Fruit fly (Drosophila melanogaster) whole organism, embryonic: Measurements from ENCODE around the gene CG8301.
A peak's percentile ranks its signal among the peaks of the same experiment; 100 is the strongest.

Experiments used
- Awh ChIP-seq: fragments of 200-800 bp; sonication (Bioruptor generic); IDR thresholded peaks from 2 replicates; pipeline ENCODE4, ENCODE4 v1.3.6; 2022; ENCODE audit warnings: missing biosample characterization, missing genetic modification characterization
- B-H1 ChIP-seq: fragments of 200-800 bp; sonication (Bioruptor generic); IDR thresholded peaks from 3 replicates; pipeline ENCODE4 v1.3.6; 2022; ENCODE audit warnings: missing biosample characterization, missing genetic modification characterization
- BEAF-32 ChIP-seq: fragments of 200-800 bp; sonication (Bioruptor generic); optimal IDR thresholded peaks from 3 replicates; lab custom pipeline; 2017; ENCODE audit warnings: missing biosample characterization, missing genetic modification characterization, mild to moderate bottlenecking, moderate library complexity, missing genetic modification reagents
- CG10147 ChIP-seq: fragments of 200-800 bp; sonication (Bioruptor generic); optimal IDR thresholded peaks from 2 replicates; lab custom pipeline; 2019; ENCODE audit warnings: missing biosample characterization, mild to moderate bottlenecking, missing genetic modification characterization, moderate library complexity
- CG10654 ChIP-seq: fragments of 200-800 bp; sonication (Bioruptor generic); optimal IDR thresholded peaks from 2 replicates; lab custom pipeline; 2016; ENCODE audit warnings: missing biosample characterization, missing genetic modification characterization
- CG1233 ChIP-seq: fragments of 200-800 bp; sonication (Bioruptor generic); optimal IDR thresholded peaks from 4 replicates; lab custom pipeline; 2018; ENCODE audit warnings: missing biosample characterization, mild to moderate bottlenecking, missing genetic modification characterization
- CG13123 ChIP-seq: fragments of 200-800 bp; sonication (Bioruptor generic); optimal IDR thresholded peaks from 2 replicates; lab custom pipeline; 2016; ENCODE audit warnings: missing biosample characterization, missing genetic modification characterization
- CG13287 ChIP-seq: fragments of 200-800 bp; sonication (Bioruptor generic); IDR thresholded peaks from 2 replicates; pipeline ENCODE4 v1.3.6; 2022; ENCODE audit warnings: missing biosample characterization, missing genetic modification characterization; ENCODE audit not compliant: partially characterized antibody
- CG13296 ChIP-seq: fragments of 200-800 bp; sonication (Bioruptor generic); optimal IDR thresholded peaks from 3 replicates; lab custom pipeline; 2018; ENCODE audit warnings: missing biosample characterization, mild to moderate bottlenecking, missing genetic modification characterization
- CG1647 ChIP-seq: fragments of 200-800 bp; sonication (Bioruptor generic); optimal IDR thresholded peaks from 3 replicates; lab custom pipeline; 2016; ENCODE audit warnings: missing biosample characterization, missing genetic modification characterization
- CG17802 ChIP-seq: fragments of 200-800 bp; sonication (Bioruptor generic); optimal IDR thresholded peaks from 2 replicates; lab custom pipeline; 2018; ENCODE audit warnings: missing biosample characterization, mild to moderate bottlenecking, missing genetic modification characterization, moderate library complexity
- CG2129 ChIP-seq: fragments of 200-800 bp; sonication (Bioruptor generic); IDR thresholded peaks from 2 replicates; pipeline ENCODE4 v1.3.6; 2022; ENCODE audit warnings: missing biosample characterization, missing genetic modification characterization; ENCODE audit not compliant: partially characterized antibody
- CG2199 ChIP-seq: fragments of 200-800 bp; sonication (Bioruptor generic); IDR thresholded peaks from 3 replicates; pipeline ENCODE4 v1.3.6; 2022; ENCODE audit warnings: missing biosample characterization, missing genetic modification characterization
- CG3163 ChIP-seq: fragments of 200-800 bp; sonication (Bioruptor generic); optimal IDR thresholded peaks from 3 replicates; lab custom pipeline; 2016; ENCODE audit warnings: missing biosample characterization, missing genetic modification characterization
- CG34422 ChIP-seq: fragments of 200-800 bp; sonication (Bioruptor generic); IDR thresholded peaks from 3 replicates; pipeline ENCODE4 v1.3.6; 2022; ENCODE audit warnings: missing biosample characterization, missing genetic modification characterization
- CG4404 ChIP-seq: fragments of 200-800 bp; sonication (Bioruptor generic); IDR thresholded peaks from 2 replicates; pipeline ENCODE4 v1.3.6; 2022; ENCODE audit warnings: missing biosample characterization, missing genetic modification characterization
- CG5953 ChIP-seq: fragments of 200-800 bp; sonication (Bioruptor generic); IDR thresholded peaks from 2 replicates; pipeline ENCODE4 v1.3.6; 2022; ENCODE audit warnings: missing biosample characterization, missing genetic modification characterization
- CG6683 ChIP-seq: fragments of 200-800 bp; sonication (Bioruptor generic); optimal IDR thresholded peaks from 2 replicates; lab custom pipeline; 2017; ENCODE audit warnings: missing biosample characterization, mild to moderate bottlenecking, missing genetic modification characterization, missing genetic modification reagents
- CG7556 ChIP-seq: fragments of 200-800 bp; sonication (Bioruptor generic); optimal IDR thresholded peaks from 2 replicates; lab custom pipeline; 2017; ENCODE audit warnings: missing biosample characterization, mild to moderate bottlenecking, missing genetic modification characterization
- Chrac-16 ChIP-seq: fragments of 200-800 bp; sonication (Bioruptor generic); optimal IDR thresholded peaks from 3 replicates; lab custom pipeline; 2016; ENCODE audit warnings: missing biosample characterization, missing genetic modification characterization
- CkIIα-i1 ChIP-seq: fragments of 200-800 bp; sonication (Bioruptor generic); IDR thresholded peaks from 2 replicates; pipeline ENCODE4 v1.3.6; 2022; ENCODE audit warnings: missing biosample characterization, missing genetic modification characterization
- CrebB ChIP-seq: fragments of 200-800 bp; sonication (Bioruptor generic); optimal IDR thresholded peaks from 3 replicates; lab custom pipeline; 2018; ENCODE audit warnings: missing biosample characterization, mild to moderate bottlenecking, missing genetic modification characterization
- Doc2 ChIP-seq: fragments of 200-800 bp; sonication (Bioruptor generic); IDR thresholded peaks from 2 replicates; pipeline ENCODE4 v1.3.6; 2022; ENCODE audit warnings: missing biosample characterization, missing genetic modification characterization
- Hmr ChIP-seq: fragments of 200-800 bp; sonication (Bioruptor generic); optimal IDR thresholded peaks from 3 replicates; lab custom pipeline; 2017; ENCODE audit warnings: mild to moderate bottlenecking, missing biosample characterization, missing genetic modification reagents, missing genetic modification characterization
- Hr3 ChIP-seq: fragments of 200-800 bp; sonication (Bioruptor generic); optimal IDR thresholded peaks from 3 replicates; lab custom pipeline; 2016; ENCODE audit warnings: missing biosample characterization, missing genetic modification characterization
- Lim3 ChIP-seq: fragments of 200-800 bp; sonication (Bioruptor generic); IDR thresholded peaks from 2 replicates; pipeline ENCODE4 v1.3.6; 2022; ENCODE audit warnings: missing biosample characterization, missing genetic modification characterization
- MBD-R2 ChIP-seq: fragments of 200-800 bp; sonication (Bioruptor generic); IDR thresholded peaks from 2 replicates; pipeline ENCODE4 v1.3.6; 2022; ENCODE audit warnings: missing biosample characterization, missing genetic modification characterization
- Med ChIP-seq: fragments of 200-800 bp; sonication (Bioruptor generic); peaks from one replicate; lab custom pipeline; 2016; ENCODE audit warnings: missing biosample characterization, missing genetic modification characterization, mild to moderate bottlenecking, inconsistent platforms, moderate library complexity
- Nf-YC ChIP-seq: fragments of 200-800 bp; optimal IDR thresholded peaks from 3 replicates; lab custom pipeline; 2019; ENCODE audit warnings: missing biosample characterization, mild to moderate bottlenecking, missing genetic modification characterization, moderate library complexity
- Pdp1 ChIP-seq, 2 experiments: fragments of 200-800 bp; sonication (Bioruptor generic); optimal IDR thresholded peaks; 3 replicates each; lab custom pipeline; 2016; ENCODE audit warnings: missing biosample characterization in 2 of 2, missing genetic modification characterization in 2 of 2, mild to moderate bottlenecking in 1 of 2, moderate library complexity in 1 of 2
- Spps ChIP-seq: fragments of 200-800 bp; sonication (Bioruptor generic); optimal IDR thresholded peaks from 2 replicates; lab custom pipeline; 2018; ENCODE audit warnings: missing biosample characterization, mild to moderate bottlenecking, missing genetic modification characterization
- abd-A ChIP-seq: fragments of 200-800 bp; sonication (Bioruptor generic); optimal IDR thresholded peaks from 3 replicates; lab custom pipeline; 2019; ENCODE audit warnings: missing biosample characterization, mild to moderate bottlenecking, missing genetic modification characterization, moderate library complexity
- aop ChIP-seq: fragments of 200-800 bp; sonication (Bioruptor generic); IDR thresholded peaks from 2 replicates; pipeline ENCODE4 v1.3.6; 2022; ENCODE audit warnings: missing biosample characterization, missing genetic modification characterization
- ato ChIP-seq: fragments of 200-800 bp; sonication (Bioruptor generic); IDR thresholded peaks from 2 replicates; pipeline ENCODE4 v1.3.6; 2022; ENCODE audit warnings: missing biosample characterization, missing genetic modification characterization; ENCODE audit not compliant: partially characterized antibody
- croc ChIP-seq: fragments of 200-800 bp; sonication (Bioruptor generic); conservative IDR thresholded peaks from 3 replicates; pipeline ENCODE4 v1.3.6; 2022; ENCODE audit warnings: missing biosample characterization, missing genetic modification characterization
- ems ChIP-seq: fragments of 200-800 bp; sonication (Bioruptor generic); optimal IDR thresholded peaks from 3 replicates; lab custom pipeline; 2016; ENCODE audit warnings: missing biosample characterization, missing genetic modification characterization
- exex ChIP-seq: fragments of 200-800 bp; sonication (Bioruptor generic); optimal IDR thresholded peaks from 4 replicates; lab custom pipeline; 2018; ENCODE audit warnings: missing biosample characterization, mild to moderate bottlenecking, missing genetic modification characterization, moderate library complexity
- luna ChIP-seq: fragments of 200-800 bp; sonication (Bioruptor generic); optimal IDR thresholded peaks from 2 replicates; lab custom pipeline; 2016; ENCODE audit warnings: missing biosample characterization, missing genetic modification characterization
- mam ChIP-seq: fragments of 200-800 bp; sonication (Bioruptor generic); optimal IDR thresholded peaks from 3 replicates; lab custom pipeline; 2016; ENCODE audit warnings: missing biosample characterization, missing genetic modification characterization
- nmo ChIP-seq: fragments of 200-800 bp; sonication (Bioruptor generic); optimal IDR thresholded peaks from 2 replicates; lab custom pipeline; 2018; ENCODE audit warnings: missing biosample characterization, mild to moderate bottlenecking, missing genetic modification characterization, moderate library complexity
- peb ChIP-seq: fragments of 200-800 bp; sonication (Bioruptor generic); IDR thresholded peaks from 2 replicates; pipeline ENCODE4 v1.3.6; 2022; ENCODE audit warnings: missing biosample characterization, missing genetic modification characterization
- prd ChIP-seq, 3 experiments: fragments of >200 bp in 2 of 3; fragments of 200-800 bp in 1 of 3; sonication (Bioruptor generic) in 1 of 3; optimal IDR thresholded peaks in 2 of 3; IDR thresholded peaks in 1 of 3; 2 replicates in 2 of 3; 3 replicates in 1 of 3; pipeline versions ENCODE4 v1.3.6 to Lab custom; 2017 to 2022; ENCODE audit warnings: missing biosample characterization in 1 of 3, missing genetic modification characterization in 1 of 3
- ranshi ChIP-seq: fragments of 200-800 bp; sonication (Bioruptor generic); IDR thresholded peaks from 2 replicates; pipeline ENCODE4 v1.3.6; 2022; ENCODE audit warnings: missing biosample characterization, missing genetic modification characterization
- sc ChIP-seq, 3 experiments: fragments of >200 bp in 2 of 3; fragments of 200-800 bp in 1 of 3; sonication (Bioruptor generic) in 1 of 3; optimal IDR thresholded peaks; 2 replicates in 2 of 3; 3 replicates in 1 of 3; lab custom pipeline; 2017; ENCODE audit warnings: mild to moderate bottlenecking in 1 of 3, missing biosample characterization in 1 of 3, missing genetic modification characterization in 1 of 3, missing genetic modification reagents in 1 of 3
- shn ChIP-seq: fragments of 200-800 bp; sonication (Bioruptor generic); optimal IDR thresholded peaks from 3 replicates; lab custom pipeline; 2016; ENCODE audit warnings: missing biosample characterization, missing genetic modification characterization
- sim ChIP-seq: fragments of 200-800 bp; sonication (Bioruptor generic); IDR thresholded peaks from 2 replicates; pipeline ENCODE4 v1.3.6; 2022; ENCODE audit warnings: missing biosample characterization, missing genetic modification characterization
- sna ChIP-seq: fragments of 200-800 bp; sonication (Bioruptor generic); IDR thresholded peaks from 2 replicates; pipeline ENCODE4 v1.3.6; 2022; ENCODE audit warnings: missing biosample characterization, missing genetic modification characterization; ENCODE audit not compliant: partially characterized antibody
- sug ChIP-seq: fragments of 200-800 bp; optimal IDR thresholded peaks from 2 replicates; lab custom pipeline; 2019; ENCODE audit warnings: missing biosample characterization, mild to moderate bottlenecking, missing genetic modification characterization, moderate library complexity
- tll ChIP-seq, 2 experiments: fragments of 200-800 bp in 1 of 2; fragments of >200 bp in 1 of 2; sonication (Bioruptor generic) in 1 of 2; optimal IDR thresholded peaks; 2 replicates each; lab custom pipeline; 2017 to 2019; ENCODE audit warnings: missing biosample characterization in 2 of 2, missing genetic modification characterization in 2 of 2, mild to moderate bottlenecking in 1 of 2, moderate library complexity in 1 of 2
- wdn ChIP-seq: fragments of 200-800 bp; sonication (Bioruptor generic); IDR thresholded peaks from 2 replicates; pipeline ENCODE4 v1.3.6; 2022; ENCODE audit warnings: missing biosample characterization, missing genetic modification characterization
- z ChIP-seq: fragments of 200-800 bp; sonication (Bioruptor generic); IDR thresholded peaks from 3 replicates; pipeline ENCODE4 v1.3.6; 2022; ENCODE audit warnings: missing biosample characterization, missing genetic modification characterization

The CG8301 gene

DNA sequence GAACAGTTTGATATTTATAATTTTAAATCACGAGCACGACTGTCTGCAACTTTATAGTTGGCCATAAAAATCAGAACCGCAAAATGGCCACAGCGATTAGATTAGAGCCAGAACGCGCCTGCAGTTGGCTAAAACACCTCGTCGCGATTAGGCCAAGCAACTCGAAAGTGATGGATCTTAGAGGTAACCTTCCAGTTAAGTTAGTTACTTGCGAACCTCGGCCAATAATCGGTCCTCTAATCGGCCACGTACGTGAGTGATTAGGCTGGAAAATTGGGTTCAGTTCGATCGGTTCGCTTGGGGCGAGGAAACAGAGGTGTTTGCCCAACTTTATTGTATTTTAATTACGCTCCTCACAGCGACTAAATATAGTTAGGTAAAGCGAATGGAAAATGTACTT lies 39.2 kb downstream of the CG8301 start:
- TF ChIP-seq nmo (no peak), sug (tag; lab: Kevin White, UChicago) (peak; percentile 56), Med (GFP tag; lab: Kevin White, UChicago) (no peak), CG7556 (GFP tag; lab: Kevin White, UChicago) (no peak), CG2199 (GFP tag; lab: Robert Waterston, UW) (no peak), shn (GFP tag; lab: Kevin White, UChicago) (no peak), Chrac-16 (no peak), exex (tag; lab: Kevin White, UChicago) (peak; percentile 89), Hmr (no peak), CG17802 (no peak), ranshi (GFP tag; lab: Robert Waterston, UW) (no peak), CG13287 (no peak), CG10654 (no peak), peb (GFP tag; lab: Robert Waterston, UW) (no peak), CG5953 (GFP tag; lab: Robert Waterston, UW) (no peak), z (GFP tag; lab: Robert Waterston, UW) (no peak), B-H1 (GFP tag; lab: Robert Waterston, UW) (no peak), CrebB (tag; lab: Kevin White, UChicago) (no peak), BEAF-32 (GFP tag; lab: Kevin White, UChicago) (no peak), sna (no peak), sc (optimal IDR thresholded peaks at IDR 0.05; lab: Kevin White, UChicago) (no peak), sc (GFP tag; optimal IDR thresholded peaks at IDR 0.05; lab: Kevin White, UChicago) (no peak), CG13296 (peak; percentile 43), CG34422 (no peak), CG10147 (GFP tag; lab: Kevin White, UChicago) (no peak), CkIIα-i1 (GFP tag; lab: Robert Waterston, UW) (no peak), wdn (GFP tag; lab: Robert Waterston, UW) (no peak), CG6683 (no peak), CG4404 (GFP tag; lab: Robert Waterston, UW) (no peak), Nf-YC (tag; lab: Kevin White, UChicago) (peak; percentile 23), croc (GFP tag; lab: Robert Waterston, UW) (no peak), tll (GFP tag; optimal IDR thresholded peaks at IDR 0.05; lab: Kevin White, UChicago) (no peak), MBD-R2 (no peak), CG1647 (GFP tag; lab: Kevin White, UChicago) (no peak), Hr3 (GFP tag; lab: Kevin White, UChicago) (no peak), Lim3 (GFP tag; lab: Robert Waterston, UW) (no peak), CG3163 (GFP tag; lab: Kevin White, UChicago) (no peak), CG13123 (no peak), abd-A (no peak), mam (GFP tag; lab: Kevin White, UChicago) (no peak), sim (GFP tag; lab: Robert Waterston, UW) (no peak), ems (no peak), CG1233 (GFP tag; lab: Kevin White, UChicago) (no peak), aop (GFP tag; lab: Robert Waterston, UW) (no peak), Awh (no peak), CG2129 (GFP tag; lab: Robert Waterston, UW) (no peak), Pdp1 (GFP tag; optimal IDR thresholded peaks at IDR 0.05; lab: Kevin White, UChicago) (no peak), Doc2 (no peak), prd (optimal IDR thresholded peaks at IDR 0.05; lab: Kevin White, UChicago) (no peak), prd (GFP tag; IDR thresholded peaks at IDR 0.05; lab: Robert Waterston, UW) (no peak), Spps (no peak), luna (GFP tag; lab: Kevin White, UChicago) (no peak), ato (no peak)
